Worm (Caenorhabditis elegans): ENCODE data around the gene cyn-16.

The cyn-16 gene

DNA sequence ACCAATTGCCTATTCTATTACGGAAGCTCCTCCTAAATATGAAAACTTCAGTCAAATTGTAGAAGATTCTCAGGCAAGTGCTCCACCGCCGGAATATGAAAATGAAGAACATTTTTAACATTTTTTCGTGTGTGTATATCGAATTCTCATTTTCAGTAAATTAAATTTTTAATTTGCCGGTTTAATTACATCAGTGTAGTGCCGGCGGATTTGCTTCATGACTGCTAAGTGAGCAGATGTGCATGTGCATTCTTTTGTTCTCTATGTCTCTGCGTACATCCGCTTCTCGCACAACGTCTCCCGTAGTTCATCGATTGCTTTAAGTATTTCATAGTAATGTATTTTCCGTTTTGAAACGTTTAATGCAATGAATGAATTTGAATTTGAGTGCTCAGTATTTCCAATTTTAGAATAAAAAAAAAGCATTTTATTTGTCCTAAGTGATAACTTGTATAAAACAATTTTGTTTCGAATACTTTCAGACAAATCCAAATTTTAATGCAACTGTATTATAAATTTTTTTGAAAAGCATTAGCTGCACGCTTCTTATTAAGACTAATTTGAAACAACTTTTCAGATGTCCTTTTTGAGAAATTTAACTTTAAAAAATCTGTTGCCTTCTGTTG, 31.0 kb upstream of the cyn-16 start, which contains the start of gene Y17G7B.22:
Gene Y17G7B.22, plus strand, starts transcription at position 576 of the 626 bp plus-strand sequence.
- TF ChIP-seq unc-55 (GFP tag; optimal IDR thresholded peaks at IDR 0.05) (peak; percentile 8), snpc-4 (tag; optimal IDR thresholded peaks at IDR 0.05) (no peak), C34F6.9 (tag; optimal IDR thresholded peaks at IDR 0.05) (peak; percentile 34)

DNA sequence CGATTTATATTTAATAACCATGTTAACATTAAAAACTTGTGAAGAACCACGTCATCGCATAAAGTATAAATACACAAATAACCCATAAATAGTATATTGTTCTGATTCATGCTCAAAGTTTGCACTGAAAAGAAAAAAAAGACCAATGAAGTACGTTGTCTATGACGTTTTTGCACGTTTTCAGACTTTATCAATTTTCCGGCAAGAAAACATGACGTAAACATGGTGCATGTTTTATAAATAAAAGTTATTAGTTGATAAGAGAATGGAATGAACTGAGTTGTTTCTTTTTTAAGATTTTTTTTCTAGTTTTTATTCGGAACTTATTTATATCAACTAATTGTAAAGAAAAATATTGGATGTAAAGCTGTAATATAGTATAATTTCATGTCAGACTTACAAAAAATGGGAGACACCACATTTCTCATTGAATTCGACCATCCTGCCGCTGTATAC, 28.2 kb upstream of the cyn-16 start, which contains the start of gene arrd-8:
Gene arrd-8, plus strand, starts transcription at position 406 of the 456 bp plus-strand sequence.
- peak; percentile 57 for TF ChIP-seq sma-9 (GFP tag; optimal IDR thresholded peaks at IDR 0.05)
- TF ChIP-seq sma-9 (tag; optimal IDR thresholded peaks at IDR 0.05), result no peak
- no peak for TF ChIP-seq unc-62 (GFP tag; optimal IDR thresholded peaks at IDR 0.05)
- no peak for TF ChIP-seq nhr-77 (tag; optimal IDR thresholded peaks at IDR 0.05)
- peak; percentile 85 for TF ChIP-seq fos-1 (tag; optimal IDR thresholded peaks at IDR 0.05)
- TF ChIP-seq mab-5 (tag; optimal IDR thresholded peaks at IDR 0.05), result no peak
- no peak for TF ChIP-seq unc-55 (GFP tag; optimal IDR thresholded peaks at IDR 0.05)
- no peak for TF ChIP-seq F13H6.1 (tag; optimal IDR thresholded peaks at IDR 0.05)
- peak; percentile 4 for TF ChIP-seq gmeb-1 (tag; optimal IDR thresholded peaks at IDR 0.05)
- TF ChIP-seq crh-2 (tag; optimal IDR thresholded peaks at IDR 0.05), result no peak
- TF ChIP-seq sem-4 (tag; optimal IDR thresholded peaks at IDR 0.05), result no peak
- no peak for TF ChIP-seq dmd-4 (tag; optimal IDR thresholded peaks at IDR 0.05)
- no peak for TF ChIP-seq nhr-12 (tag; optimal IDR thresholded peaks at IDR 0.05)
- TF ChIP-seq Y55F3AM.14 (GFP tag; optimal IDR thresholded peaks at IDR 0.05), result no peak

DNA sequence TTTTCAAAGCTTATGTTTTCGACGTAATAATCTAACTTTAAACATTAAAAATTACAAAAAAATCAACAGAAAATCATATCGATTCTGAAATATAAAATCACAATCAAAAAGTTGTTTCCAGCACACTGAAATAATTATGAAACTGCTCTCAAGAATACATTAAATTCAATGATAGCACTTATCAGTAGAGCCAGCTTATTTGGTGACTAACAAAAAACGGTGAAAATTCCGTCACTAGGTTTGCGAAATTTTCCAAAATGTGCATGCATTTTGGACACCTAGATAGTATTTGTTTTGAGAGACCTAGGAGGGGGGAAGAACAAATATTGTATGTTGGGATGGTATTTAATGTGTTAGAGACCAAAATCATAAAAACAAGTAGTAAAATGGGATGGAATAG, 26.5 kb upstream of the cyn-16 start:
- TF ChIP-seq sma-9 (GFP tag; optimal IDR thresholded peaks at IDR 0.05), result peak; percentile 13
- TF ChIP-seq sma-9 (tag; optimal IDR thresholded peaks at IDR 0.05), result no peak
- peak; percentile 99 for TF ChIP-seq fos-1 (tag; optimal IDR thresholded peaks at IDR 0.05)
- no peak for TF ChIP-seq nhr-12 (tag; optimal IDR thresholded peaks at IDR 0.05)
- TF ChIP-seq gmeb-1 (tag; optimal IDR thresholded peaks at IDR 0.05), result peak; percentile 30

DNA sequence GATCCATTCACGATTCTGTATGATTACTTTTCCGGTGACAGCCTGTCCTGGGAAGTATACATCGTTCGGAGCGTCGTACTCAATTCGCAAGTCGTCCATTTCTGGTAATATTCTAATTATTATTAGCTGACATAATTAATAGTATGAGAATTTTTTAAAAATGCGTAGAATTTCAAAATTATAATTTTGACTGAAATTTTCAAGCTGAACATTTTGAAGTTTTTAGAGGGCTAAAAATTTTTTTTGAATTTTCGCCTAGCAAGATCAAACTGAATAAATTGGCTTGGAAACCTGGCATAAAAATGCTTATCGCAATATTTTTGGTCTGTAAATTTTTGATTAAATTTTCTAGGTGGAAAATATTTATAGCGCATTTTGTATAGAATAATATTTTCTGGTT, 26.0 kb upstream of the cyn-16 start, which contains the start of gene arrd-7:
Gene arrd-7, minus strand, starts transcription at position 101 of the 400 bp plus-strand sequence.
- TF ChIP-seq elt-3 (tag; optimal IDR thresholded peaks at IDR 0.05), result no peak
- no peak for TF ChIP-seq Y55F3AM.14 (GFP tag; optimal IDR thresholded peaks at IDR 0.05)
- TF ChIP-seq unc-39 (tag; optimal IDR thresholded peaks at IDR 0.05), result no peak
- TF ChIP-seq skn-1 (tag; optimal IDR thresholded peaks at IDR 0.05), result no peak

DNA sequence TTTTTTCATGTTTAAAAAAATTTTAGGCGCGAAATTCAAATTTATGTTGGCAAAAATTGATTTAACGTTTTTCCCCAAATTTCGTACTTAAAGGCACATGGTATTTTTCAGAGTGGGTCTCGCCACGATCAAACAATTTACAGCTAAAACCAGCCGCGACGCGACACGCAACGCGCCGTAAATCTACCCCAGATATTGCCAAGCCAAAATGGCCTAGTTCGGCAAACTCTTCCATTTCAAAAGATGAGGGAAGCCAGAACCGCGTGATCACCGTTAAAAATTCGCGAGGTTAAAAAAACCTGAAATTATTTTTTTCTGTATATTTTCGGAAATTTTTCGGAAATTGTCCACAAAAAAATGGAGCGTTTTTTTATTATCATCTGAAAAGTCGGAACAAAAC, 23.3 kb upstream of the cyn-16 start:
- TF ChIP-seq nhr-21 (tag; optimal IDR thresholded peaks at IDR 0.05) (peak; percentile 6), sem-4 (tag; optimal IDR thresholded peaks at IDR 0.05) (no peak), nhr-25 (tag; optimal IDR thresholded peaks at IDR 0.05) (peak; percentile 56), nhr-10 (tag; optimal IDR thresholded peaks at IDR 0.05) (no peak), lin-13 (GFP tag; optimal IDR thresholded peaks at IDR 0.05) (no peak)

DNA sequence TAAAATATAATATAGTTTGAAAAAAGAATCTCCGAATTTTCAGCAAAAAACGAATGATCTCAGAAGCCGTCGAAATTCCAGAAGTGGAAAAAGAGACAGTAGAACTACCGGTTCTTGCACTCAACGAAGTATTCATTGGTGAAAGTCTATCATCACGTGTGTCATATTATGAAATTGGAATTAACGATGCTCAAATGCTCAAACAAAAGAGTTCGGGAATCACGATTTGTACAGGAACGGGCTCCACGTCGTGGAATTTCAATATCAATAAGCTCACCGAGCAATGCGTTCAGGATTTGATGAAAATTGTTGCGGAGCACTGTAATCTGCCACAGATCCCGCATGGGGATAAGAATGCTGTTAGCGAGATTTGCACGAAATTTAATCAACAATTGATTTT, 21.8 kb upstream of the cyn-16 start:
- TF ChIP-seq nhr-77 (tag; optimal IDR thresholded peaks at IDR 0.05), result no peak
- no peak for TF ChIP-seq gmeb-1 (tag; optimal IDR thresholded peaks at IDR 0.05)
- TF ChIP-seq ama-1 (optimal IDR thresholded peaks at IDR 0.05), result peak; percentile 34
- TF ChIP-seq sem-4 (tag; optimal IDR thresholded peaks at IDR 0.05), result no peak
- peak; percentile 18 for TF ChIP-seq sma-3 (GFP tag; optimal IDR thresholded peaks at IDR 0.05)
- no peak for TF ChIP-seq ZK546.5 (tag; optimal IDR thresholded peaks at IDR 0.05)

DNA sequence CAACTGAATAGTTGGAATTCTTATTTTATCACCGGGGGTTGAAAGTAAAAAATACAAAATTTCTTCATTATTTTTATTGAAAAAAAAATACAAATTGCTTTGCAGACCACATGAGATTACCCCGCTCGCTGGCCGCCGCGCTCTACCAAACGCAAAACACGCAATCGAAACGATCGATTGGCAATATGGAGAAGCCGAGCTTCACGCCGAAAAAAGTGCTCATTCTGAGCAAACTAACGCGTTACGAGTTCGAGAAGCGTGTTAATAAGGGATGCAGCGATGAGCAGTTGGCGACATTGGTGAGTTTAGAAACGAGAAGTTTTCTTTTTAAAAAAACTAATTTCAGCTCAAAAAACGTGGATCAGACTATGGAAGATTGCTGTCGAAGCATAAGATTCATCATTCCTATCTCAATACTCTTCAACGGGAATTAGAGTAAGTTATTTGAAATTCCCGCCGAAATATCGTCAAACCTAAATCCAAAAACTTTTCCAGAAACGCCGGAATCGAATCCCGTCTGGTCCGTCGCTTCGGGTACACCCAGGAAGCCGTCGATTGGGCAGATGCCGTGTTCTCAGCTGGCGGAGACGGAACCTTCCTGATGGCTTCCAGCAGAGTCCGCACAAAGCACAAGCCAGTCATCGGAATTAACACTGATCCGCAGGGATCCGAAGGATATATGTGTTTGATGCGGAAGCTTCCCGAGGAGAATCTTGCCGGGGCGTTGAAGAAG, 19.0 kb upstream of the cyn-16 start:
- no peak for TF ChIP-seq dmd-4 (tag; optimal IDR thresholded peaks at IDR 0.05)
- no peak for TF ChIP-seq Y55F3AM.14 (GFP tag; optimal IDR thresholded peaks at IDR 0.05)
- peak; percentile 5 for TF ChIP-seq lin-13 (GFP tag; optimal IDR thresholded peaks at IDR 0.05)
- TF ChIP-seq aly-2 (tag; optimal IDR thresholded peaks at IDR 0.05), result no peak
